Worm (Caenorhabditis elegans) whole organism, late embryonic: Measurements from ENCODE around the gene W04D2.4.
A peak's percentile ranks its signal among the peaks of the same experiment; 100 is the strongest.

Experiments
- K02D7.2 ChIP-seq: sonication (generic microtip); optimal IDR thresholded peaks from 2 replicates; lab custom pipeline; 2017; ENCODE audit warnings: mild to moderate bottlenecking, missing genetic modification characterization, missing compliant biosample characterization
- T23F11.4 ChIP-seq: fragments of 200-800 bp; sonication (Bioruptor generic); optimal IDR thresholded peaks from 2 replicates; lab custom pipeline; 2018; ENCODE audit warnings: mild to moderate bottlenecking, missing genetic modification characterization, missing compliant biosample characterization
- ceh-18 ChIP-seq: sonication (generic microtip); optimal IDR thresholded peaks from 2 replicates; lab custom pipeline; 2016; ENCODE audit warnings: missing genetic modification characterization, missing compliant biosample characterization
- ceh-2 ChIP-seq: sonication (generic microtip); optimal IDR thresholded peaks from 2 replicates; lab custom pipeline; 2016; ENCODE audit warnings: missing genotype, missing genetic modification characterization, missing compliant biosample characterization
- ceh-24 ChIP-seq: sonication (generic microtip); optimal IDR thresholded peaks from 2 replicates; lab custom pipeline; 2016; ENCODE audit warnings: mild to moderate bottlenecking, missing genetic modification characterization, missing compliant biosample characterization
- ceh-45 ChIP-seq: fragments of 200-800 bp; sonication (Bioruptor generic); IDR thresholded peaks from 2 replicates; pipeline ENCODE4 v1.3.6; 2022; ENCODE audit warnings: missing genetic modification reagents, missing genetic modification characterization, missing compliant biosample characterization
- ceh-48 ChIP-seq: sonication (generic microtip); optimal IDR thresholded peaks from 2 replicates; lab custom pipeline; 2016; ENCODE audit warnings: missing genetic modification characterization, inconsistent platforms, missing compliant biosample characterization
- ceh-9 ChIP-seq: sonication (generic microtip); optimal IDR thresholded peaks from 2 replicates; lab custom pipeline; 2016; ENCODE audit warnings: mild to moderate bottlenecking, missing genetic modification characterization, inconsistent platforms, missing compliant biosample characterization
- dmd-4 ChIP-seq: sonication (generic microtip); optimal IDR thresholded peaks from 2 replicates; lab custom pipeline; 2016; ENCODE audit warnings: borderline replicate concordance, missing genetic modification characterization, missing compliant biosample characterization
- dve-1 ChIP-seq: sonication (generic microtip); optimal IDR thresholded peaks from 2 replicates; lab custom pipeline; 2017; ENCODE audit warnings: antibody characterized with exemption, mild to moderate bottlenecking, missing genetic modification characterization, missing compliant biosample characterization
- elt-2 ChIP-seq: sonication (generic microtip); optimal IDR thresholded peaks from 2 replicates; lab custom pipeline; 2016; ENCODE audit warnings: missing genetic modification reagents, missing genetic modification characterization, missing compliant biosample characterization
- fkh-10 ChIP-seq: fragments of 150-350 bp; optimal IDR thresholded peaks from 2 replicates; lab custom pipeline; 2014; ENCODE audit warnings: missing biosample characterization, missing genetic modification reagents, missing genetic modification characterization
- gmeb-2 ChIP-seq: sonication (generic microtip); optimal IDR thresholded peaks from 2 replicates; lab custom pipeline; 2016; ENCODE audit warnings: missing genetic modification characterization, inconsistent platforms, missing compliant biosample characterization
- hlh-15 ChIP-seq: sonication (generic microtip); optimal IDR thresholded peaks from 2 replicates; lab custom pipeline; 2016; ENCODE audit warnings: missing genetic modification characterization, missing compliant biosample characterization
- hlh-8 ChIP-seq: sonication (generic microtip); optimal IDR thresholded peaks from 2 replicates; lab custom pipeline; 2016; ENCODE audit warnings: missing genotype, missing genetic modification characterization, missing compliant biosample characterization
- lin-11 ChIP-seq: fragments of 200-800 bp; sonication (Bioruptor generic); optimal IDR thresholded peaks from 2 replicates; lab custom pipeline; 2018; ENCODE audit warnings: mild to moderate bottlenecking, missing genetic modification characterization, missing compliant biosample characterization
- madf-2 ChIP-seq: sonication (generic microtip); optimal IDR thresholded peaks from 2 replicates; lab custom pipeline; 2017; ENCODE audit warnings: missing genetic modification characterization, missing compliant biosample characterization
- mec-3 ChIP-seq: sonication (generic microtip); optimal IDR thresholded peaks from 2 replicates; lab custom pipeline; 2016; ENCODE audit warnings: borderline replicate concordance, missing genetic modification characterization, missing compliant biosample characterization
- nhr-11 ChIP-seq: fragments of 150-350 bp; optimal IDR thresholded peaks from 2 replicates; lab custom pipeline; 2014; ENCODE audit warnings: missing biosample characterization, missing genetic modification characterization
- nhr-232 ChIP-seq: sonication (generic microtip); optimal IDR thresholded peaks from 2 replicates; lab custom pipeline; 2016; ENCODE audit warnings: missing genetic modification characterization, missing compliant biosample characterization
- odd-2 ChIP-seq: sonication (generic microtip); optimal IDR thresholded peaks from 2 replicates; lab custom pipeline; 2017; ENCODE audit warnings: antibody characterized with exemption, mild to moderate bottlenecking, missing genetic modification characterization, missing compliant biosample characterization
- pax-1 ChIP-seq: fragments of 150-350 bp; optimal IDR thresholded peaks from 2 replicates; lab custom pipeline; 2014; ENCODE audit warnings: missing biosample characterization, missing genetic modification characterization
- pha-4 ChIP-seq: fragments of 150-350 bp; optimal IDR thresholded peaks from 2 replicates; lab custom pipeline; 2018; ENCODE audit warnings: missing biosample characterization, missing genetic modification reagents, missing genetic modification characterization
- pqm-1 ChIP-seq: sonication (generic microtip); optimal IDR thresholded peaks from 2 replicates; lab custom pipeline; 2016; ENCODE audit warnings: missing genetic modification characterization, missing compliant biosample characterization
- ref-2 ChIP-seq: sonication (generic microtip); optimal IDR thresholded peaks from 2 replicates; lab custom pipeline; 2016; ENCODE audit warnings: missing genetic modification characterization, missing compliant biosample characterization
- rnt-1 ChIP-seq: sonication (generic microtip); optimal IDR thresholded peaks from 2 replicates; lab custom pipeline; 2016; ENCODE audit warnings: missing genetic modification characterization, missing compliant biosample characterization
- sdc-2 ChIP-seq: sonication (generic microtip); optimal IDR thresholded peaks from 2 replicates; lab custom pipeline; 2016; ENCODE audit warnings: missing genotype, missing genetic modification characterization, missing compliant biosample characterization
- sox-2 ChIP-seq: fragments of 200-800 bp; sonication (Bioruptor generic); IDR thresholded peaks from 2 replicates; pipeline ENCODE4 v1.3.6; 2022; ENCODE audit warnings: missing genetic modification reagents, missing genetic modification characterization, missing compliant biosample characterization
- tbx-7 ChIP-seq: sonication (generic microtip); optimal IDR thresholded peaks from 2 replicates; lab custom pipeline; 2016; ENCODE audit warnings: missing genotype, missing genetic modification characterization, missing compliant biosample characterization
- unc-55 ChIP-seq: sonication (generic microtip); optimal IDR thresholded peaks from 2 replicates; lab custom pipeline; 2017; ENCODE audit warnings: missing biosample characterization, missing genetic modification reagents, missing genetic modification characterization
- unc-86 ChIP-seq: sonication (generic microtip); optimal IDR thresholded peaks from 2 replicates; lab custom pipeline; 2016; ENCODE audit warnings: missing genetic modification characterization, missing compliant biosample characterization
- zip-5 ChIP-seq: sonication (generic microtip); optimal IDR thresholded peaks from 2 replicates; lab custom pipeline; 2016; ENCODE audit warnings: missing genetic modification characterization, missing compliant biosample characterization

Gene W04D2.4

ce11 chrV:12517757-12518156 lies 20.2 kb upstream of the W04D2.4 start:
- TF ChIP-seq ceh-18 (tag; lab: Kevin White, UChicago): peak; percentile 54
- peak; percentile 57 for TF ChIP-seq unc-55 (GFP tag; lab: Kevin White, UChicago)
- TF ChIP-seq ceh-45 (GFP tag; lab: Robert Waterston, UW): no peak
- TF ChIP-seq ceh-48 (tag; lab: Kevin White, UChicago): no peak
- TF ChIP-seq madf-2 (tag; lab: Kevin White, UChicago): no peak
- TF ChIP-seq sdc-2 (tag; lab: Kevin White, UChicago): no peak
- no peak for TF ChIP-seq odd-2 (tag; lab: Kevin White, UChicago)
- TF ChIP-seq ref-2 (tag; lab: Kevin White, UChicago): no peak
- no peak for TF ChIP-seq K02D7.2 (tag; lab: Kevin White, UChicago)

ce11 chrV:12517148-12517547 lies 19.6 kb upstream of the W04D2.4 start, which contains the start of gene cal-1:
TSS of gene cal-1 (minus strand) at chrV:12517248.
- no peak for TF ChIP-seq unc-55 (GFP tag; lab: Kevin White, UChicago)
- TF ChIP-seq hlh-15: no peak
- no peak for TF ChIP-seq pqm-1 (tag; lab: Kevin White, UChicago)
- TF ChIP-seq mec-3 (tag; lab: Kevin White, UChicago): no peak
- no peak for TF ChIP-seq pha-4 (tag; lab: Kevin White, UChicago)
- TF ChIP-seq rnt-1 (tag; lab: Kevin White, UChicago): no peak
- TF ChIP-seq tbx-7: no peak
- TF ChIP-seq zip-5 (tag; lab: Kevin White, UChicago): no peak
- no peak for TF ChIP-seq ceh-18 (tag; lab: Kevin White, UChicago)
- TF ChIP-seq, all 69 proteins: peak for 0

- TF ChIP-seq elt-2 (tag; lab: Kevin White, UChicago) (peak; percentile 67), lin-11 (tag; lab: Kevin White, UChicago) (no peak)
Measured at ce11 chrV:12513900-12514299, 16.3 kb upstream of the W04D2.4 start.

DNA sequence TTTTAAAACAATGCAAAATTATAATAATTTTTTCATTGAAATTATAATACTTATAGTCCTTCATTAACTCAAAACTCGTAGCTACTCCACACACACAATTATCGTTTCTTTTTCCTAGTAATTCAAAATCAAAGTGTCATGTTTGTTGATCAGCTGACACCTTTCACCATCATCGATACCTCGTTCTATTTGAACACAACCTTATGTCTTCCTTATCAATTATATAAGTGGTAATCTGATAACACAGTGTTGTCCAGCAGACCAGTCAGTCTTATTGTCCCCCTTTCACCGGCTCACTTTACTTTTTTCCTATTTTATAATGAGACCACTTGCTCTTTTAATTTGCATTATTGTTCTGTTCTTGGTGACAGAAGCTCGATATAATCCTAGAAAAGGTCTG lies 15.2 kb upstream of the W04D2.4 start, which contains the start of the genes T28H10.2 and lgmn-1:
Gene T28H10.2, minus strand, starts transcription at position 177 of the 400 bp plus-strand sequence.
Gene lgmn-1, plus strand, starts transcription at position 284 of the 400 bp plus-strand sequence.
- TF ChIP-seq pax-1 (tag; lab: Kevin White, UChicago) (no peak), nhr-232 (tag; lab: Kevin White, UChicago) (no peak), elt-2 (tag; lab: Kevin White, UChicago) (peak; percentile 89), dmd-4 (tag; lab: Kevin White, UChicago) (no peak)

DNA sequence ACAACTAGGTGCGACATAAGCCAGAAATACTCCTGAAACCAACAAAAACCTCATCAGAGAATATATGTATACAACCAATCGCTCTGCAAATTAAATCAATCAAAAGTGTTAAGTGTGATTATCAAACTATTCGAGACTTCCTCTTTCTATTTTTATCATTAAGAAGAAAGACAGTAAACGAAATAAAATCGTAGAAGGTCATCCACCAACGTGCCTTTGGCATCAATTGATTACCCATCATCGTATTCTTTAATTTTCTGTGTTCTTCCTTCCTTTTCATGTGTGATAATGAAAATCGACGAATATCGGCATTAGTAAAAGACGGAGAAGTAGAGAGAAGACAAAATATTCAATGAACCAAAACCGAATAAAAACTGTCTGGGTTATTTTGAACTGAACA lies 14.4 kb upstream of the W04D2.4 start:
- TF ChIP-seq hlh-8 (tag; lab: Kevin White, UChicago): no peak
- TF ChIP-seq K02D7.2 (tag; lab: Kevin White, UChicago): no peak
- no peak for TF ChIP-seq unc-86 (tag; lab: Kevin White, UChicago)
- TF ChIP-seq sox-2 (GFP tag; lab: Robert Waterston, UW): no peak
- no peak for TF ChIP-seq ceh-9 (tag; lab: Kevin White, UChicago)
- TF ChIP-seq rnt-1 (tag; lab: Kevin White, UChicago): no peak
- TF ChIP-seq nhr-11: no peak
- TF ChIP-seq ceh-24 (tag; lab: Kevin White, UChicago): no peak
- TF ChIP-seq fkh-10 (GFP tag; lab: Kevin White, UChicago): no peak
- no peak for TF ChIP-seq dve-1 (tag; lab: Kevin White, UChicago)
- TF ChIP-seq ref-2 (tag; lab: Kevin White, UChicago): no peak
- no peak for TF ChIP-seq gmeb-2
- TF ChIP-seq tbx-7: no peak
- no peak for TF ChIP-seq T23F11.4 (GFP tag; lab: Kevin White, UChicago)
- TF ChIP-seq ceh-2 (tag; lab: Kevin White, UChicago): no peak
